Fruit fly (Drosophila melanogaster): ENCODE data around the gene CG9123.

The CG9123 gene

dm6 chrX:15298298-15299069 lies 43.4 kb downstream of the CG9123 start (continued):
- peak; percentile 99 for TF ChIP-seq Meics (GFP tag; optimal IDR thresholded peaks at IDR 0.05)
- no peak for TF ChIP-seq prd (optimal IDR thresholded peaks at IDR 0.05)
- TF ChIP-seq prd (GFP tag; IDR thresholded peaks at IDR 0.05) = peak; percentile 97
- peak; percentile 97 for TF ChIP-seq Hr3 (GFP tag; optimal IDR thresholded peaks at IDR 0.05)
- peak; percentile 97 for TF ChIP-seq gsb (GFP tag; IDR thresholded peaks at IDR 0.05)
- peak; percentile 98 for TF ChIP-seq HHEX (GFP tag; optimal IDR thresholded peaks at IDR 0.05)
- TF ChIP-seq dati (GFP tag; IDR thresholded peaks at IDR 0.05) = peak; percentile 85
- TF ChIP-seq CG5180 (GFP tag; optimal IDR thresholded peaks at IDR 0.05) = peak; percentile 89
- TF ChIP-seq D (optimal IDR thresholded peaks at IDR 0.05) = no peak
- TF ChIP-seq D (GFP tag; optimal IDR thresholded peaks at IDR 0.05) = peak; percentile 97
- peak; percentile 90 for TF ChIP-seq ara (GFP tag; IDR thresholded peaks at IDR 0.05)
- TF ChIP-seq CG13296 (GFP tag; optimal IDR thresholded peaks at IDR 0.05) = peak; percentile 98
- peak; percentile 88 for TF ChIP-seq Jarid2 (GFP tag; optimal IDR thresholded peaks at IDR 0.05)
- peak; percentile 62 for TF ChIP-seq her (GFP tag; optimal IDR thresholded peaks at IDR 0.05)
- TF ChIP-seq dmrt99B (tag; optimal IDR thresholded peaks at IDR 0.05) = peak; percentile 99
- peak; percentile 96 for TF ChIP-seq CG8388 (GFP tag; optimal IDR thresholded peaks at IDR 0.05)
- peak; percentile 98 for TF ChIP-seq Asciz (GFP tag; optimal IDR thresholded peaks at IDR 0.05)
- no peak for TF ChIP-seq da (GFP tag; optimal IDR thresholded peaks at IDR 0.05)
- TF ChIP-seq cwo (GFP tag; optimal IDR thresholded peaks at IDR 0.05) = peak; percentile 96
- TF ChIP-seq MBD-R2 (GFP tag; IDR thresholded peaks at IDR 0.05) = peak; percentile 91
- peak; percentile 87 for TF ChIP-seq CG1832 (GFP tag; optimal IDR thresholded peaks at IDR 0.05)
- peak; percentile 11 for TF ChIP-seq pzg (GFP tag; optimal IDR thresholded peaks at IDR 0.05)
- peak; percentile 96 for TF ChIP-seq CG30431 (GFP tag; optimal IDR thresholded peaks at IDR 0.05)
- peak; percentile 94 for TF ChIP-seq kay (GFP tag; optimal IDR thresholded peaks at IDR 0.05)
- peak; percentile 90 for TF ChIP-seq CG3065 (GFP tag; optimal IDR thresholded peaks at IDR 0.05)
- peak; percentile 96 for TF ChIP-seq CG10654 (GFP tag; optimal IDR thresholded peaks at IDR 0.05)
- TF ChIP-seq Ets97D (GFP tag; optimal IDR thresholded peaks at IDR 0.05) = peak; percentile 47
- TF ChIP-seq CG18619 (GFP tag; optimal IDR thresholded peaks at IDR 0.05) = peak; percentile 99
- peak; percentile 85 for TF ChIP-seq CG8765 (GFP tag; IDR thresholded peaks at IDR 0.05)
- peak; percentile 61 for TF ChIP-seq pros (GFP tag; optimal IDR thresholded peaks at IDR 0.05)
- peak; percentile 97 for TF ChIP-seq CG15601 (tag; optimal IDR thresholded peaks at IDR 0.05)
- peak in 1 of 2 experiments; percentile 99 for TF ChIP-seq eve (GFP tag; optimal IDR thresholded peaks at IDR 0.05)
- TF ChIP-seq CG4360 (GFP tag; IDR thresholded peaks at IDR 0.05) = peak; percentile 56
- peak; percentile 97 for TF ChIP-seq CG9817 (tag; optimal IDR thresholded peaks at IDR 0.05)
- TF ChIP-seq PHDP (tag; optimal IDR thresholded peaks at IDR 0.05) = peak; percentile 98
- TF ChIP-seq ranshi (GFP tag; IDR thresholded peaks at IDR 0.05) = peak; percentile 95
- TF ChIP-seq Trl (optimal IDR thresholded peaks at IDR 0.05) = peak; percentile 72 to 94
- TF ChIP-seq Trl (GFP tag; optimal IDR thresholded peaks at IDR 0.05) = peak; percentile 43
- TF ChIP-seq Hr78 (GFP tag; optimal IDR thresholded peaks at IDR 0.05) = peak in 1 of 2 experiments; percentile 96
- TF ChIP-seq z (GFP tag; IDR thresholded peaks at IDR 0.05) = peak; percentile 27; the same call in 1 of the 3 replicates
- TF ChIP-seq ham (GFP tag; IDR thresholded peaks at IDR 0.05) = peak; percentile 92
- peak; percentile 73 for TF ChIP-seq dmrt11E (tag; optimal IDR thresholded peaks at IDR 0.05)
- peak; percentile 42 for TF ChIP-seq disco-r (GFP tag; optimal IDR thresholded peaks at IDR 0.05)
- TF ChIP-seq CG4424 (GFP tag; optimal IDR thresholded peaks at IDR 0.05) = peak; percentile 97
- TF ChIP-seq CG13424 (tag; optimal IDR thresholded peaks at IDR 0.05) = peak; percentile 98
- TF ChIP-seq CG31365 (tag; optimal IDR thresholded peaks at IDR 0.05) = peak; percentile 86
- TF ChIP-seq kni (GFP tag; optimal IDR thresholded peaks at IDR 0.05) = peak; percentile 90
- peak; percentile 95 for TF ChIP-seq Max (GFP tag; optimal IDR thresholded peaks at IDR 0.05)
- peak; percentile 92 for TF ChIP-seq ssp (GFP tag; IDR thresholded peaks at IDR 0.05)

Measured in whole organism, embryonic.